Worm (Caenorhabditis elegans) whole organism, mixed stage, embryonic: ENCODE measurements around the gene klp-12.
"Not testable (repeated sequence)": the region's sequence is repeated elsewhere in the genome, so short reads cannot be mapped to it uniquely, and the experiment has no call there.

Experiments
- M03D4.4 ChIP-seq: sonication (generic microtip); optimal IDR thresholded peaks from 2 replicates; lab custom pipeline; 2017; ENCODE audit warnings: mild to moderate bottlenecking, missing genetic modification characterization, missing compliant biosample characterization
- bed-3 ChIP-seq: fragments of 200-800 bp; sonication (Bioruptor generic); optimal IDR thresholded peaks from 3 replicates; lab custom pipeline; 2018; ENCODE audit warnings: mild to moderate bottlenecking, missing genetic modification characterization, moderate library complexity, missing compliant biosample characterization
- blmp-1 ChIP-seq: fragments of 150-350 bp; optimal IDR thresholded peaks from 2 replicates; lab custom pipeline; 2014; ENCODE audit warnings: missing biosample characterization, missing genetic modification characterization
- ceh-39 ChIP-seq: fragments of 150-350 bp; optimal IDR thresholded peaks from 2 replicates; lab custom pipeline; 2014; ENCODE audit warnings: missing biosample characterization, missing genetic modification characterization
- ceh-43 ChIP-seq: fragments of 200-800 bp; sonication (Bioruptor generic); optimal IDR thresholded peaks from 2 replicates; lab custom pipeline; 2018; ENCODE audit warnings: mild to moderate bottlenecking, missing genetic modification characterization, moderate library complexity, missing compliant biosample characterization
- ceh-83 ChIP-seq: fragments of 200-800 bp; sonication (Bioruptor generic); optimal IDR thresholded peaks from 2 replicates; lab custom pipeline; 2018; ENCODE audit warnings: mild to moderate bottlenecking, missing genetic modification characterization, missing compliant biosample characterization
- ces-1 ChIP-seq: fragments of 150-350 bp; optimal IDR thresholded peaks from 2 replicates; lab custom pipeline; 2014; ENCODE audit warnings: missing biosample characterization, missing genetic modification reagents, missing genetic modification characterization
- cnd-1 ChIP-seq: fragments of 200-800 bp; sonication (Bioruptor generic); optimal IDR thresholded peaks from 2 replicates; lab custom pipeline; 2018; ENCODE audit warnings: mild to moderate bottlenecking, missing genetic modification characterization, missing compliant biosample characterization
- drap-1 ChIP-seq: fragments of 200-800 bp; sonication (Bioruptor generic); optimal IDR thresholded peaks from 3 replicates; lab custom pipeline; 2018; ENCODE audit warnings: mild to moderate bottlenecking, missing genetic modification characterization, missing compliant biosample characterization
- elt-1 ChIP-seq: sonication (generic microtip); optimal IDR thresholded peaks from 2 replicates; lab custom pipeline; 2017; ENCODE audit warnings: missing genetic modification characterization, mild to moderate bottlenecking, missing compliant biosample characterization, antibody characterized with exemption, moderate library complexity, borderline replicate concordance; ENCODE audit not compliant: insufficient read depth
- elt-3 ChIP-seq: fragments of 150-350 bp; optimal IDR thresholded peaks from 2 replicates; lab custom pipeline; 2014; ENCODE audit warnings: missing biosample characterization, missing genetic modification characterization
- ham-2 ChIP-seq: fragments of 200-800 bp; sonication (Bioruptor generic); optimal IDR thresholded peaks from 2 replicates; lab custom pipeline; 2018; ENCODE audit warnings: mild to moderate bottlenecking, missing genetic modification characterization, missing compliant biosample characterization
- lin-13 ChIP-seq: fragments of 150-350 bp; optimal IDR thresholded peaks from 2 replicates; lab custom pipeline; 2014; ENCODE audit warnings: missing biosample characterization, missing genetic modification characterization
- lin-32 ChIP-seq: fragments of 200-800 bp; sonication (Bioruptor generic); optimal IDR thresholded peaks from 2 replicates; lab custom pipeline; 2018; ENCODE audit warnings: mild to moderate bottlenecking, missing genetic modification characterization, missing compliant biosample characterization
- lsy-2 ChIP-seq: fragments of 150-350 bp; optimal IDR thresholded peaks from 2 replicates; lab custom pipeline; 2014; ENCODE audit warnings: missing biosample characterization, missing genetic modification characterization
- mab-5 ChIP-seq: fragments of 150-350 bp; optimal IDR thresholded peaks from 2 replicates; lab custom pipeline; 2014; ENCODE audit warnings: missing biosample characterization, missing genetic modification characterization
- mep-1 ChIP-seq: fragments of 150-350 bp; optimal IDR thresholded peaks from 2 replicates; lab custom pipeline; 2017; ENCODE audit warnings: missing biosample characterization, missing genetic modification reagents, missing genetic modification characterization, inconsistent platforms
- mls-2 ChIP-seq: sonication (generic microtip); optimal IDR thresholded peaks from 2 replicates; lab custom pipeline; 2016; ENCODE audit warnings: mild to moderate bottlenecking, missing genetic modification characterization, moderate library complexity, missing compliant biosample characterization
- nhr-12 ChIP-seq: fragments of 150-350 bp; optimal IDR thresholded peaks from 2 replicates; lab custom pipeline; 2014; ENCODE audit warnings: missing biosample characterization, missing genetic modification characterization
- nhr-237 ChIP-seq: fragments of 150-350 bp; optimal IDR thresholded peaks from 2 replicates; lab custom pipeline; 2014; ENCODE audit warnings: missing biosample characterization, missing genetic modification characterization
- nhr-76 ChIP-seq: sonication (generic microtip); optimal IDR thresholded peaks from 2 replicates; lab custom pipeline; 2017; ENCODE audit warnings: missing biosample characterization, missing genetic modification characterization
- pha-4 ChIP-seq: fragments of 150-350 bp; optimal IDR thresholded peaks from 2 replicates; lab custom pipeline; 2018; ENCODE audit warnings: missing biosample characterization, missing genetic modification reagents, missing genetic modification characterization
- snpc-4 ChIP-seq: fragments of 150-350 bp; optimal IDR thresholded peaks from 2 replicates; lab custom pipeline; 2014; ENCODE audit warnings: missing biosample characterization, missing genetic modification characterization
- sptf-1 ChIP-seq: sonication (generic microtip); optimal IDR thresholded peaks from 2 replicates; lab custom pipeline; 2017; ENCODE audit warnings: mild to moderate bottlenecking, missing genetic modification characterization, moderate library complexity, missing compliant biosample characterization
- tbx-8 ChIP-seq: fragments of 200-800 bp; sonication (Bioruptor generic); optimal IDR thresholded peaks from 2 replicates; lab custom pipeline; 2018; ENCODE audit warnings: mild to moderate bottlenecking, missing genetic modification characterization, moderate library complexity, missing compliant biosample characterization
- unc-120 ChIP-seq: sonication (generic microtip); optimal IDR thresholded peaks from 2 replicates; lab custom pipeline; 2017; ENCODE audit warnings: missing genetic modification characterization, missing compliant biosample characterization; ENCODE audit not compliant: poor library complexity, severe bottlenecking
- unc-39 ChIP-seq: fragments of 150-350 bp; optimal IDR thresholded peaks from 2 replicates; lab custom pipeline; 2014; ENCODE audit warnings: missing biosample characterization, missing genetic modification characterization
- unc-62 ChIP-seq: fragments of 150-350 bp; optimal IDR thresholded peaks from 2 replicates; lab custom pipeline; 2014; ENCODE audit warnings: missing biosample characterization, missing genetic modification reagents, missing genetic modification characterization
- zip-8 ChIP-seq: fragments of 150-350 bp; optimal IDR thresholded peaks from 2 replicates; lab custom pipeline; 2014; ENCODE audit warnings: missing biosample characterization, missing genetic modification characterization
- ztf-11 ChIP-seq: fragments of 150-350 bp; optimal IDR thresholded peaks from 2 replicates; lab custom pipeline; 2014; ENCODE audit warnings: missing biosample characterization, missing genetic modification characterization

Gene klp-12

DNA sequence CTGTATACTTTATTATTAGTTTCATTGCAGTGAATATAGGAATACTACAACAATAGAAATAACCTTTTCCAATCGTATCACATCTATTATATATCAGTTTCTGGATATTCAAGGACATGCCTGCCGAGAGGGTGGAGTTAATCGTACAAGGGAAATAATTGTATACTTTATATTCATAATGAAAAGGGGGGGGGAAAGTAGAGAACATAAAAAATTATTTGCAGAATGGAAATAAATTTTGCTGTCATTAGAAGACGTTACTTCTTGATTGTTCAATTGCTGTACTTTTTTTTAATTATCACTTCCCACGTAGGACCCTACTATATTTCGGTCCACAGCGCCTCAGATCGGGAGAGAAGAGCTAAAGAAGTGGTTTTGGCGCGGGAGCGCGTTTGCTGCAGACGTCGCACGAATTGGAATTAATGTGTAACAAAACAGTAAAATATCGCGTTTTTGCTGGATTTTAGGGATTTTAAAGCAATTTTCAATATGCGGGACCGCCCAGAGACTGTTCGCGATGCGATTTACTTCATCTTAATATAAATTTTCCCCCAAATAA lies 38.7 kb upstream of the klp-12 start, which contains the start of gene dsl-6:
TSS of gene dsl-6 (minus strand) at position 51 of the 559 bp plus-strand sequence.
- not testable (repeated sequence) for TF ChIP-seq drap-1 (GFP tag; lab: Kevin White, UChicago); ham-2; nhr-76 (tag; lab: Kevin White, UChicago)

DNA sequence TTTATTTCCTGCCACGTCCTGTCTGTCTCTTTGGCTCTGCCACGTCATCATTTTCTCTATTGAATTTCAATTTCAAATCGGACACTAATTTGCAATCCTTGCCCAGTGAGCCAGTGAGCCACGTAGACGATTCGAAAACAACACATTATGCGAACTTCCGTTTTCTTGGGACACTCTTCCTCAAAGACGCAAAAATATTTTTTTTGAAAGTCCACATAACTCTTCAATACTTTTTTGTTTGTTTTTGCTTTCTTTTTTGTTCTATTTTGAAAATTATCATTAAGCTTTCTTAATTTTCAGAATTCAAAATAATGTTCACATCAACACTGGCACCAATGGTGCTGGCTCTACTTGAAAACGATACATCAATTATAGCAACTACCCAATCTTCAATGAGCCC lies 34.6 kb upstream of the klp-12 start, which contains the start of gene tag-89:
TSS of gene tag-89 (plus strand) at position 301 of the 400 bp plus-strand sequence.
- no peak for TF ChIP-seq zip-8
- no peak for TF ChIP-seq unc-120 (tag; lab: Kevin White, UChicago)
- TF ChIP-seq snpc-4: no peak
- no peak for TF ChIP-seq M03D4.4 (tag; lab: Kevin White, UChicago)
- no peak for TF ChIP-seq cnd-1 (tag; lab: Kevin White, UChicago)
- no peak for TF ChIP-seq unc-39
- no peak for TF ChIP-seq mab-5 (tag; lab: Kevin White, UChicago)
- TF ChIP-seq nhr-237 (tag; lab: Kevin White, UChicago): no peak
- no peak for TF ChIP-seq ces-1
- TF ChIP-seq ceh-43 (GFP tag; lab: Kevin White, UChicago): no peak
- no peak for TF ChIP-seq pha-4 (tag; lab: Kevin White, UChicago)
- no peak for TF ChIP-seq drap-1 (GFP tag; lab: Kevin White, UChicago)
- no peak for TF ChIP-seq lsy-2 (tag; lab: Kevin White, UChicago)
- TF ChIP-seq elt-1 (tag; lab: Kevin White, UChicago): no peak

ce11 chrIV:11388684-11389083 lies 29.0 kb upstream of the klp-12 start:
- TF ChIP-seq mls-2 (tag; lab: Kevin White, UChicago): no peak
- TF ChIP-seq tbx-8 (GFP tag; lab: Kevin White, UChicago): no peak
- TF ChIP-seq unc-62: no peak
- TF ChIP-seq ceh-39 (tag; lab: Kevin White, UChicago): no peak
- TF ChIP-seq elt-1 (tag; lab: Kevin White, UChicago): no peak
- TF ChIP-seq M03D4.4 (tag; lab: Kevin White, UChicago): no peak
- TF ChIP-seq ces-1: peak; percentile 49
- no peak for TF ChIP-seq lin-32
- no peak for TF ChIP-seq blmp-1 (tag; lab: Kevin White, UChicago)

DNA sequence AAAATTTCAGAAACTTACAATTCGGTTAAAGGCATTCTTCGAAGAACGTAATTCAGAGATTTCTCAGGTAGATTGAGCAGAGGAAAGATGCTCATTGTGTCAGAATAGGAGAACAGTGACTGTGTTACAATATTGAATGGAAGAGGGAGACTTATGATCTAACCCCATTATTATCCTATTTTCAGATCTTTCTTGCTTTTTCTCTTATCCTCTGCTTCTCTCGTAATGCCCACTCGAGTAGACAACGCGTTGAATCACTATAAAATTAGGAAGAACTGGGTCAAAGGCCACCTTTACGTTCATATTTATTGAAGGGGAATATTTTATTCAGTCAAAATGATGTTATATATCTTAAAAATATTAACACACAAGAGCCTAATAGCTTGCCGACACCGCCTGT lies 19.6 kb upstream of the klp-12 start, which contains the start of gene fbxb-76:
TSS of gene fbxb-76 (minus strand) at position 101 of the 400 bp plus-strand sequence.
- TF ChIP-seq lsy-2 (tag; lab: Kevin White, UChicago) (no peak), lin-13 (tag; lab: Kevin White, UChicago) (no peak), pha-4 (tag; lab: Kevin White, UChicago) (no peak), mep-1 (tag; lab: Kevin White, UChicago) (no peak), M03D4.4 (tag; lab: Kevin White, UChicago) (no peak), bed-3 (GFP tag; lab: Kevin White, UChicago) (no peak), nhr-12 (tag; lab: Kevin White, UChicago) (no peak), zip-8 (no peak), elt-1 (tag; lab: Kevin White, UChicago) (no peak), unc-120 (tag; lab: Kevin White, UChicago) (no peak), sptf-1 (tag; lab: Kevin White, UChicago) (no peak)
- TF ChIP-seq, all 35 proteins: peak for 0

DNA sequence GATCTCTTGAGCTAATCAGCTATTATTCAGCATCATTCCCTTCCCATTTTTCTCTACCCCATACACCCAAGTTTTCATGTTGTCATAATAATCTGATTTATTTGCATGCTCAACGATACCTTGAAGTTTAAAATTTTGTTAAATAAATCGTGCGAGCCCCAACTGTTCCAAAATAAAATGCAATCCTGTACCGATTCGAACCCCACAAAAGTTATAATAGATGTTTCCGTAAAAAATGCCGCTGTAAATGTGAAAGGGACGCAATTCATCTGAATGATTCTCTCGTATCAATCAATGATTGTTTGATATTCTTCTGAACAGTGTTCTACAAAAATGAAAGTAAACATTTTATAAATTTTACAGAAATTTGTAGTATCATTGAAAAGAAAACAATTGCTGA lies 17.8 kb upstream of the klp-12 start:
- TF ChIP-seq ces-1: no peak
- TF ChIP-seq blmp-1 (tag; lab: Kevin White, UChicago): no peak
- no peak for TF ChIP-seq elt-3
- TF ChIP-seq tbx-8 (GFP tag; lab: Kevin White, UChicago): no peak
- TF ChIP-seq pha-4 (tag; lab: Kevin White, UChicago): no peak
- TF ChIP-seq drap-1 (GFP tag; lab: Kevin White, UChicago): no peak
- no peak for TF ChIP-seq ceh-39 (tag; lab: Kevin White, UChicago)
- TF ChIP-seq unc-120 (tag; lab: Kevin White, UChicago): no peak
- TF ChIP-seq zip-8: no peak
- no peak for TF ChIP-seq unc-62
- no peak for TF ChIP-seq mab-5 (tag; lab: Kevin White, UChicago)
- TF ChIP-seq ham-2: no peak
- TF ChIP-seq lin-13 (tag; lab: Kevin White, UChicago): no peak
- no peak for TF ChIP-seq snpc-4
- no peak for TF ChIP-seq ztf-11
- TF ChIP-seq lin-32: no peak
- no peak for TF ChIP-seq ceh-83 (GFP tag; lab: Kevin White, UChicago)
- no peak for TF ChIP-seq M03D4.4 (tag; lab: Kevin White, UChicago)
- no peak for TF ChIP-seq nhr-12 (tag; lab: Kevin White, UChicago)
- no peak for TF ChIP-seq mls-2 (tag; lab: Kevin White, UChicago)
